Worm (Caenorhabditis elegans): ENCODE data around the gene F09F9.1.
A peak's percentile ranks its signal among the peaks of the same experiment; 100 is the strongest.

The F09F9.1 gene

ce11 chrX:4159185-4159871 lies 44.2 kb downstream of the F09F9.1 start:
- TF ChIP-seq pqm-1 (tag; optimal IDR thresholded peaks at IDR 0.05) (no peak), lin-35 (GFP tag; optimal IDR thresholded peaks at IDR 0.05) (no peak), blmp-1 (tag; optimal IDR thresholded peaks at IDR 0.05) (peak; percentile 32), efl-1 (optimal IDR thresholded peaks at IDR 0.05) (no peak), efl-1 (GFP tag; optimal IDR thresholded peaks at IDR 0.05 in 1 of 2) (peak in 1 of 2 experiments; percentile 60), lin-14 (GFP tag; optimal IDR thresholded peaks at IDR 0.05) (peak; percentile 13), nhr-28 (tag; optimal IDR thresholded peaks at IDR 0.05) (no peak), zag-1 (tag; optimal IDR thresholded peaks at IDR 0.05) (no peak), nhr-237 (tag; optimal IDR thresholded peaks at IDR 0.05) (no peak)

ce11 chrX:4159929-4160328 lies 44.8 kb downstream of the F09F9.1 start:
- TF ChIP-seq unc-98 (GFP tag; IDR thresholded peaks at IDR 0.05) (no peak), C16A3.4 (tag; optimal IDR thresholded peaks at IDR 0.05) (no peak), alr-1 (tag; optimal IDR thresholded peaks at IDR 0.05; ENCODE audit: borderline replicate concordance) (no peak), nhr-77 (tag; optimal IDR thresholded peaks at IDR 0.05) (no peak), sup-37 (GFP tag; optimal IDR thresholded peaks at IDR 0.05) (no peak), lsy-2 (tag; optimal IDR thresholded peaks at IDR 0.05) (no peak), pqm-1 (tag; optimal IDR thresholded peaks at IDR 0.05) (no peak), nhr-85 (tag) (no peak), grh-1 (GFP tag; IDR thresholded peaks at IDR 0.05) (no peak), C04F5.9 (tag; optimal IDR thresholded peaks at IDR 0.05) (no peak), tbx-2 (tag; optimal IDR thresholded peaks at IDR 0.05) (no peak), ceh-88 (GFP tag; IDR thresholded peaks at IDR 0.05) (no peak), ztf-4 (tag; optimal IDR thresholded peaks at IDR 0.05) (no peak), elt-2 (tag; optimal IDR thresholded peaks at IDR 0.05) (no peak), mdl-1 (tag; optimal IDR thresholded peaks at IDR 0.05) (no peak), lin-14 (GFP tag; optimal IDR thresholded peaks at IDR 0.05) (no peak), ceh-82 (tag; optimal IDR thresholded peaks at IDR 0.05) (no peak), blmp-1 (tag; optimal IDR thresholded peaks at IDR 0.05) (no peak), tlp-1 (tag; optimal IDR thresholded peaks at IDR 0.05) (no peak), hpl-2 (GFP tag; optimal IDR thresholded peaks at IDR 0.05) (no peak)

- TF ChIP-seq fkh-4 (tag; optimal IDR thresholded peaks at IDR 0.05; ENCODE audit: borderline replicate concordance) (no peak), nhr-28 (tag; optimal IDR thresholded peaks at IDR 0.05) (no peak), nhr-85 (tag) (peak; percentile 62), blmp-1 (tag; optimal IDR thresholded peaks at IDR 0.05) (peak; percentile 50), lin-14 (GFP tag; optimal IDR thresholded peaks at IDR 0.05) (peak; percentile 39), swsn-7 (tag; optimal IDR thresholded peaks at IDR 0.05) (no peak), nhr-71 (tag; optimal IDR thresholded peaks at IDR 0.05) (peak; percentile 0)
Measured at ce11 chrX:4161938-4162337, 46.8 kb downstream of the F09F9.1 start.

ce11 chrX:4163391-4163790 lies 48.3 kb downstream of the F09F9.1 start, which contains the start of gene ZK470.1:
TSS of gene ZK470.1 (plus strand) at chrX:4163691.
- TF ChIP-seq C34B4.2 (tag; optimal IDR thresholded peaks at IDR 0.05), result no peak
- peak; percentile 9 for TF ChIP-seq lin-14 (GFP tag; optimal IDR thresholded peaks at IDR 0.05)

All from whole organism, L1 larva.